Worm (Caenorhabditis elegans) whole organism, late embryonic: ENCODE measurements around the gene F59E12.1.

Source experiments
- pha-2 ChIP-seq: sonication (generic microtip); optimal IDR thresholded peaks from 2 replicates; lab custom pipeline; 2017; ENCODE audit warnings: mild to moderate bottlenecking, missing genetic modification characterization, missing compliant biosample characterization
- sox-4 ChIP-seq: sonication (generic microtip); optimal IDR thresholded peaks from 2 replicates; lab custom pipeline; 2017; ENCODE audit warnings: mild to moderate bottlenecking, missing genetic modification characterization, inconsistent platforms, missing compliant biosample characterization
- ttx-3 ChIP-seq: sonication (generic microtip); optimal IDR thresholded peaks from 2 replicates; lab custom pipeline; 2016; ENCODE audit warnings: missing genetic modification reagents, missing genetic modification characterization, missing compliant biosample characterization
- ztf-16 ChIP-seq: sonication (generic microtip); optimal IDR thresholded peaks from 2 replicates; lab custom pipeline; 2017; ENCODE audit warnings: missing genetic modification characterization, missing compliant biosample characterization

ce11 chrII:5654215-5654614, at the start of gene F59E12.1:
- TF ChIP-seq ztf-16 (tag; lab: Kevin White, UChicago) (no peak), pha-2 (no peak), sox-4 (tag; lab: Kevin White, UChicago) (no peak), ttx-3 (tag; lab: Kevin White, UChicago) (no peak)
